Fruit fly (Drosophila melanogaster): ENCODE measurements around the gene Mrp4.

dm6 chr3R:11612467-11612866, 43.4 kb downstream of the Mrp4 start:
- TF ChIP-seq OdsH (GFP tag; optimal IDR thresholded peaks at IDR 0.05) (no peak), sv (GFP tag; optimal IDR thresholded peaks at IDR 0.05) (no peak), sage (GFP tag; optimal IDR thresholded peaks at IDR 0.05) (no peak), tai (GFP tag; optimal IDR thresholded peaks at IDR 0.05) (no peak), lola (GFP tag; optimal IDR thresholded peaks at IDR 0.05) (no peak), dmrt93B (GFP tag; optimal IDR thresholded peaks at IDR 0.05) (no peak), psq (GFP tag; optimal IDR thresholded peaks at IDR 0.05) (no peak), fru (GFP tag; optimal IDR thresholded peaks at IDR 0.05) (no peak), Hr78 (GFP tag; optimal IDR thresholded peaks at IDR 0.05) (no peak), Mio (GFP tag; optimal IDR thresholded peaks at IDR 0.05) (no peak), usp (GFP tag; optimal IDR thresholded peaks at IDR 0.05) (no peak), h (GFP tag; optimal IDR thresholded peaks at IDR 0.05) (no peak), CrebA (GFP tag; optimal IDR thresholded peaks at IDR 0.05; ENCODE audit: borderline replicate concordance) (no peak), pan (optimal IDR thresholded peaks at IDR 0.05) (no peak)

Measured in whole organism, wandering third instar larva.